Worm (Caenorhabditis elegans): ENCODE data around the gene T12D8.9.

The T12D8.9 gene

DNA sequence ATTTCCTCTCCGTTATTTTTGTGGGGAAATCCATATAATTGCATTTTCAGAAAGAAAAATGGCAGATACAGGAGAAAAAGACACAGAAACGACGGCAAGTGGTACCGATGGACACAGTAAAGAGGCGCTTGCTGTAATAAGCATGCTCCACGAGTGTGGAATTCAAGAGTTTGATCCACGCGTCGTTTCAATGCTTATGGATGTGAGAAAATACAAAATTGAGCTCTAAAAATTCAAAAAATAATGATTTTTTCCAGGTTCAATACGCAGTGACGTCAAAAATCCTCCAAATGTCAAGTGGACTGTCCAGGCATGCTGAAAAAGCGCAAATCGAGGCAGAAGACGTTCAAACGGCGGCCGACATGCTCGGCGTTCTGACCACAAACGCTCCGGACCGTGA lies 7.3 kb downstream of the T12D8.9 start, which contains the start of gene taf-9 (continued):
- TF ChIP-seq lir-3 (tag; optimal IDR thresholded peaks at IDR 0.05): no peak
- TF ChIP-seq dve-1 (tag; optimal IDR thresholded peaks at IDR 0.05; ENCODE audit: insufficient read depth): peak; percentile 9
- TF ChIP-seq ceh-28 (tag; optimal IDR thresholded peaks at IDR 0.05): no peak
- TF ChIP-seq dmd-6 (GFP tag; IDR thresholded peaks at IDR 0.05): no peak
- no peak for TF ChIP-seq saeg-2 (GFP tag; IDR thresholded peaks at IDR 0.05)
- no peak for TF ChIP-seq mdt-29 (GFP tag; IDR thresholded peaks at IDR 0.05)
- 0 out of 2 replicates have a peak, but pooled peaks have one; percentile 9 for TF ChIP-seq php-3 (GFP tag; IDR thresholded peaks at IDR 0.05)
- TF ChIP-seq skn-1 (tag; optimal IDR thresholded peaks at IDR 0.05): no peak
- no peak for TF ChIP-seq ceh-32 (tag; optimal IDR thresholded peaks at IDR 0.05; ENCODE audit: poor library complexity)
- TF ChIP-seq lin-39 (tag; optimal IDR thresholded peaks at IDR 0.05): no peak
- TF ChIP-seq ceh-44 (GFP tag; IDR thresholded peaks at IDR 0.05): no peak
- TF ChIP-seq T20F7.1 (GFP tag; optimal IDR thresholded peaks at IDR 0.05): no peak
- TF ChIP-seq fos-1 (tag; optimal IDR thresholded peaks at IDR 0.05): no peak
- TF ChIP-seq F37D6.2 (tag; optimal IDR thresholded peaks at IDR 0.05): no peak
- TF ChIP-seq ceh-20 (GFP tag; IDR thresholded peaks at IDR 0.05): 0 out of 2 replicates have a peak, but pooled peaks have one; percentile 22

ce11 chrIII:13625650-13626430 lies 8.9 kb downstream of the T12D8.9 start:
- TF ChIP-seq T20F7.1 (GFP tag; optimal IDR thresholded peaks at IDR 0.05) (no peak), lin-15B (tag; optimal IDR thresholded peaks at IDR 0.05) (no peak), aha-1 (tag) (peak; percentile 31), lsy-2 (tag; optimal IDR thresholded peaks at IDR 0.05) (peak in 1 of 2 experiments; percentile 16), hif-1 (tag; optimal IDR thresholded peaks at IDR 0.05) (peak in 1 of 2 experiments; percentile 22), ceh-20 (GFP tag; IDR thresholded peaks at IDR 0.05) (0 out of 2 replicates have a peak, but pooled peaks have one; percentile 13), ctbp-1 (GFP tag; IDR thresholded peaks at IDR 0.05) (no peak), pha-4 (GFP tag; IDR thresholded peaks at IDR 0.05) (no peak), pha-4 (tag; optimal IDR thresholded peaks at IDR 0.05) (no peak), php-3 (GFP tag; IDR thresholded peaks at IDR 0.05) (peak; percentile 33; the same call in 1 of the 2 replicates), F49E8.2 (tag; optimal IDR thresholded peaks at IDR 0.05; ENCODE audit: borderline replicate concordance) (no peak), zfp-3 (GFP tag; conservative IDR thresholded peaks at IDR 0.05) (peak; percentile 68), daf-16 (GFP tag; optimal IDR thresholded peaks at IDR 0.05) (peak in 1 of 2 experiments; percentile 2), daf-16 (tag; optimal IDR thresholded peaks at IDR 0.05) (peak; percentile 50), D1046.2 (GFP tag; IDR thresholded peaks at IDR 0.05) (no peak), mdt-29 (GFP tag; IDR thresholded peaks at IDR 0.05) (no peak), Y48G9A.11 (GFP tag; IDR thresholded peaks at IDR 0.05) (no peak), saeg-2 (GFP tag; IDR thresholded peaks at IDR 0.05) (0 out of 2 replicates have a peak, but pooled peaks have one; percentile 12), fkh-10 (GFP tag; optimal IDR thresholded peaks at IDR 0.05) (no peak), nhr-76 (tag; optimal IDR thresholded peaks at IDR 0.05) (no peak), ceh-28 (tag; optimal IDR thresholded peaks at IDR 0.05) (peak; percentile 31), dve-1 (tag; optimal IDR thresholded peaks at IDR 0.05; ENCODE audit: insufficient read depth) (peak; percentile 46), vab-7 (GFP tag; IDR thresholded peaks at IDR 0.05) (no peak), ztf-11 (tag; optimal IDR thresholded peaks at IDR 0.05) (no peak), unc-62 (GFP tag; optimal IDR thresholded peaks at IDR 0.05 in 1 of 2) (peak in 1 of 2 experiments; percentile 91), unc-62 (tag; optimal IDR thresholded peaks at IDR 0.05) (no peak), egl-43 (GFP tag; IDR thresholded peaks at IDR 0.05) (peak; percentile 73), spr-3 (GFP tag; optimal IDR thresholded peaks at IDR 0.05) (no peak), mxl-3 (GFP tag; optimal IDR thresholded peaks at IDR 0.05) (no peak), T26A8.4 (GFP tag; IDR thresholded peaks at IDR 0.05) (peak; percentile 54; the same call in 1 of the 2 replicates), dmd-9 (GFP tag; IDR thresholded peaks at IDR 0.05) (no peak), mes-2 (tag; optimal IDR thresholded peaks at IDR 0.05; ENCODE audit: poor library complexity, severe bottlenecking) (no peak), nhr-102 (tag; optimal IDR thresholded peaks at IDR 0.05) (peak; percentile 31), F10B5.3 (tag; optimal IDR thresholded peaks at IDR 0.05) (no peak), lir-3 (tag; optimal IDR thresholded peaks at IDR 0.05) (no peak), lin-1 (GFP tag; IDR thresholded peaks at IDR 0.05) (no peak), sdz-12 (GFP tag; optimal IDR thresholded peaks at IDR 0.05) (no peak), zip-11 (GFP tag; IDR thresholded peaks at IDR 0.05) (no peak), attf-4 (tag; optimal IDR thresholded peaks at IDR 0.05) (no peak), set-16 (GFP tag; IDR thresholded peaks at IDR 0.05) (peak; percentile 40)
